Fruit fly (Drosophila melanogaster) whole organism, embryonic: ENCODE results near the gene Dis3.
A peak's percentile ranks its signal among the peaks of the same experiment; 100 is the strongest.

ENCODE experiments used
- CG12299 ChIP-seq: fragments of 200-800 bp; sonication (Bioruptor generic); optimal IDR thresholded peaks from 2 replicates; lab custom pipeline; 2018; ENCODE audit warnings: missing biosample characterization, mild to moderate bottlenecking, missing genetic modification characterization
- CG12659 ChIP-seq: fragments of 200-800 bp; sonication (Bioruptor generic); optimal IDR thresholded peaks from 3 replicates; lab custom pipeline; 2017; ENCODE audit warnings: mild to moderate bottlenecking, missing biosample characterization, missing genetic modification reagents, missing genetic modification characterization
- CG13287 ChIP-seq: fragments of 200-800 bp; sonication (Bioruptor generic); IDR thresholded peaks from 2 replicates; pipeline ENCODE4 v1.3.6; 2022; ENCODE audit warnings: missing biosample characterization, missing genetic modification characterization; ENCODE audit not compliant: partially characterized antibody
- CG14441 ChIP-seq: fragments of 200-800 bp; sonication (Bioruptor generic); IDR thresholded peaks from 2 replicates; pipeline ENCODE4 v1.3.6; 2022; ENCODE audit warnings: missing biosample characterization, missing genetic modification characterization
- CG14710 ChIP-seq: fragments of 200-800 bp; sonication (Bioruptor generic); optimal IDR thresholded peaks from 3 replicates; lab custom pipeline; 2019; ENCODE audit warnings: missing biosample characterization, mild to moderate bottlenecking, missing genetic modification characterization, moderate library complexity
- CG16813 ChIP-seq: fragments of 200-800 bp; sonication (Bioruptor generic); IDR thresholded peaks from 3 replicates; pipeline ENCODE4 v1.3.6; 2022; ENCODE audit warnings: missing biosample characterization, missing genetic modification characterization; ENCODE audit not compliant: partially characterized antibody
- CG2202 ChIP-seq: fragments of 200-800 bp; sonication (Bioruptor generic); optimal IDR thresholded peaks from 2 replicates; lab custom pipeline; 2018; ENCODE audit warnings: missing biosample characterization, mild to moderate bottlenecking, missing genetic modification characterization
- CG34376 ChIP-seq: fragments of 200-800 bp; sonication (Bioruptor generic); optimal IDR thresholded peaks from 2 replicates; lab custom pipeline; 2018; ENCODE audit warnings: missing biosample characterization, mild to moderate bottlenecking, missing genetic modification characterization
- CG6813 ChIP-seq: fragments of 200-800 bp; sonication (Bioruptor generic); optimal IDR thresholded peaks from 2 replicates; lab custom pipeline; 2017; ENCODE audit warnings: missing biosample characterization, missing genetic modification characterization, mild to moderate bottlenecking, moderate library complexity, missing genetic modification reagents
- CG7745 ChIP-seq: fragments of 200-800 bp; sonication (Bioruptor generic); optimal IDR thresholded peaks from 2 replicates; lab custom pipeline; 2018; ENCODE audit warnings: missing biosample characterization, mild to moderate bottlenecking, missing genetic modification characterization, moderate library complexity
- CG7963 ChIP-seq: fragments of 200-800 bp; sonication (Bioruptor generic); IDR thresholded peaks from 3 replicates; pipeline ENCODE4 v1.3.6; 2022; ENCODE audit warnings: missing biosample characterization, missing genetic modification characterization; ENCODE audit not compliant: partially characterized antibody
- CG8478 ChIP-seq: fragments of >200 bp; optimal IDR thresholded peaks from 2 replicates; lab custom pipeline; 2018
- CG8924 ChIP-seq: fragments of 200-800 bp; optimal IDR thresholded peaks from 3 replicates; lab custom pipeline; 2019; ENCODE audit warnings: missing biosample characterization, mild to moderate bottlenecking, missing genetic modification characterization, moderate library complexity
- CHES-1-like ChIP-seq: fragments of 200-800 bp; sonication (Bioruptor generic); optimal IDR thresholded peaks from 2 replicates; lab custom pipeline; 2016; ENCODE audit warnings: missing biosample characterization, missing genetic modification characterization
- Camta ChIP-seq: fragments of 200-800 bp; sonication (Bioruptor generic); optimal IDR thresholded peaks from 2 replicates; lab custom pipeline; 2016; ENCODE audit warnings: missing biosample characterization, missing genetic modification characterization
- D19A ChIP-seq: fragments of 200-800 bp; optimal IDR thresholded peaks from 3 replicates; lab custom pipeline; 2019; ENCODE audit warnings: missing biosample characterization, mild to moderate bottlenecking, missing genetic modification characterization, moderate library complexity
- Dbx ChIP-seq: fragments of 200-800 bp; sonication (Bioruptor generic); IDR thresholded peaks from 3 replicates; pipeline ENCODE4 v1.3.6; 2022; ENCODE audit warnings: missing biosample characterization, missing genetic modification characterization
- Dll ChIP-seq: fragments of 200-800 bp; sonication (Bioruptor generic); IDR thresholded peaks from 4 replicates; pipeline ENCODE4 v1.3.6; 2022; ENCODE audit warnings: missing biosample characterization, missing genetic modification characterization; ENCODE audit not compliant: partially characterized antibody
- Dref ChIP-seq: fragments of 200-800 bp; sonication (Bioruptor generic); IDR thresholded peaks from 2 replicates; pipeline ENCODE4 v1.3.6; 2022; ENCODE audit warnings: missing biosample characterization, missing genetic modification characterization
- Fer3 ChIP-seq: fragments of 200-800 bp; sonication (Bioruptor generic); optimal IDR thresholded peaks from 2 replicates; lab custom pipeline; 2018; ENCODE audit warnings: missing biosample characterization, mild to moderate bottlenecking, missing genetic modification characterization, moderate library complexity
- HLH4C ChIP-seq: fragments of 200-800 bp; sonication (Bioruptor generic); IDR thresholded peaks from 3 replicates; pipeline ENCODE4 v1.3.6; 2022; ENCODE audit warnings: missing biosample characterization, missing genetic modification characterization; ENCODE audit not compliant: partially characterized antibody
- Hmr ChIP-seq: fragments of 200-800 bp; sonication (Bioruptor generic); optimal IDR thresholded peaks from 3 replicates; lab custom pipeline; 2017; ENCODE audit warnings: mild to moderate bottlenecking, missing biosample characterization, missing genetic modification reagents, missing genetic modification characterization
- Hr3 ChIP-seq: fragments of 200-800 bp; sonication (Bioruptor generic); optimal IDR thresholded peaks from 3 replicates; lab custom pipeline; 2016; ENCODE audit warnings: missing biosample characterization, missing genetic modification characterization
- Med ChIP-seq: fragments of 200-800 bp; sonication (Bioruptor generic); peaks from one replicate; lab custom pipeline; 2016; ENCODE audit warnings: missing biosample characterization, missing genetic modification characterization, mild to moderate bottlenecking, inconsistent platforms, moderate library complexity
- Myb ChIP-seq: fragments of 200-800 bp; sonication (Bioruptor generic); optimal IDR thresholded peaks from 2 replicates; lab custom pipeline; 2016; ENCODE audit warnings: missing biosample characterization, missing genetic modification characterization
- NK7.1 ChIP-seq: fragments of 200-800 bp; sonication (Bioruptor generic); optimal IDR thresholded peaks from 3 replicates; lab custom pipeline; 2016; ENCODE audit warnings: missing biosample characterization, missing genetic modification characterization
- Opbp ChIP-seq: fragments of 200-800 bp; sonication (Bioruptor generic); IDR thresholded peaks from 3 replicates; pipeline ENCODE4 v1.3.6; 2022; ENCODE audit warnings: missing biosample characterization, missing genetic modification characterization; ENCODE audit not compliant: partially characterized antibody
- Scr ChIP-seq: fragments of 200-800 bp; sonication (Bioruptor generic); IDR thresholded peaks from 2 replicates; pipeline ENCODE4 v1.3.6; 2022; ENCODE audit warnings: missing biosample characterization, missing genetic modification characterization; ENCODE audit not compliant: partially characterized antibody
- Side ChIP-seq: fragments of 200-800 bp; sonication (Bioruptor generic); optimal IDR thresholded peaks from 2 replicates; lab custom pipeline; 2016; ENCODE audit warnings: missing biosample characterization, missing genetic modification characterization
- Sox102F ChIP-seq: fragments of 200-800 bp; sonication (Bioruptor generic); optimal IDR thresholded peaks from 2 replicates; lab custom pipeline; 2018; ENCODE audit warnings: missing biosample characterization, mild to moderate bottlenecking, missing genetic modification characterization, moderate library complexity
- Vsx1 ChIP-seq: fragments of 200-800 bp; sonication (Bioruptor generic); optimal IDR thresholded peaks from 2 replicates; lab custom pipeline; 2017; ENCODE audit warnings: missing biosample characterization, mild to moderate bottlenecking, missing genetic modification characterization, missing genetic modification reagents
- Xrp1 ChIP-seq: fragments of 200-800 bp; sonication (Bioruptor generic); IDR thresholded peaks from 2 replicates; pipeline ENCODE4 v1.3.6; 2022; ENCODE audit warnings: missing biosample characterization, missing genetic modification characterization
- amos ChIP-seq: fragments of 200-800 bp; sonication (Bioruptor generic); IDR thresholded peaks from 2 replicates; pipeline ENCODE4 v1.3.6; 2022; ENCODE audit warnings: missing biosample characterization, missing genetic modification characterization; ENCODE audit not compliant: partially characterized antibody
- da ChIP-seq: fragments of 200-800 bp; sonication (Bioruptor generic); optimal IDR thresholded peaks from 2 replicates; lab custom pipeline; 2016; ENCODE audit warnings: missing biosample characterization, missing genetic modification characterization
- dm ChIP-seq: fragments of 200-800 bp; sonication (Bioruptor generic); optimal IDR thresholded peaks from 3 replicates; lab custom pipeline; 2016; ENCODE audit warnings: missing biosample characterization, missing genetic modification characterization
- ems ChIP-seq: fragments of 200-800 bp; sonication (Bioruptor generic); optimal IDR thresholded peaks from 3 replicates; lab custom pipeline; 2016; ENCODE audit warnings: missing biosample characterization, missing genetic modification characterization
- ewg ChIP-seq: fragments of 200-800 bp; sonication (Bioruptor generic); optimal IDR thresholded peaks from 3 replicates; lab custom pipeline; 2017; ENCODE audit warnings: mild to moderate bottlenecking, missing biosample characterization, missing genetic modification reagents, missing genetic modification characterization
- gfzf ChIP-seq: fragments of 200-800 bp; sonication (Bioruptor generic); optimal IDR thresholded peaks from 2 replicates; lab custom pipeline; 2016; ENCODE audit warnings: missing biosample characterization, mild to moderate bottlenecking, missing genetic modification characterization, moderate library complexity
- gro ChIP-seq: fragments of 200-800 bp; sonication (Bioruptor generic); optimal IDR thresholded peaks from 2 replicates; lab custom pipeline; 2016; ENCODE audit warnings: missing biosample characterization, missing genetic modification characterization
- knrl ChIP-seq: fragments of 200-800 bp; sonication (Bioruptor generic); IDR thresholded peaks from 3 replicates; pipeline ENCODE4 v1.3.6; 2022; ENCODE audit warnings: missing biosample characterization, missing genetic modification characterization; ENCODE audit not compliant: partially characterized antibody
- lov ChIP-seq, 2 experiments: fragments of 200-800 bp in 1 of 2; fragments of >200 bp in 1 of 2; sonication (Bioruptor generic) in 1 of 2; IDR thresholded peaks in 1 of 2; optimal IDR thresholded peaks in 1 of 2; 2 replicates in 1 of 2; 3 replicates in 1 of 2; pipeline versions ENCODE4 v1.3.6 to Lab custom; 2017 to 2022; ENCODE audit warnings: missing biosample characterization in 1 of 2, missing genetic modification characterization in 1 of 2
- onecut ChIP-seq: fragments of 200-800 bp; sonication (Bioruptor generic); IDR thresholded peaks from 2 replicates; pipeline ENCODE4 v1.3.6; 2022; ENCODE audit warnings: missing biosample characterization, missing genetic modification characterization
- row ChIP-seq: fragments of 200-800 bp; sonication (Bioruptor generic); IDR thresholded peaks from 3 replicates; pipeline ENCODE4 v1.3.6; 2022; ENCODE audit warnings: missing biosample characterization, missing genetic modification characterization
- sc ChIP-seq, 3 experiments: fragments of >200 bp in 2 of 3; fragments of 200-800 bp in 1 of 3; sonication (Bioruptor generic) in 1 of 3; optimal IDR thresholded peaks; 2 replicates in 2 of 3; 3 replicates in 1 of 3; lab custom pipeline; 2017; ENCODE audit warnings: mild to moderate bottlenecking in 1 of 3, missing biosample characterization in 1 of 3, missing genetic modification characterization in 1 of 3, missing genetic modification reagents in 1 of 3
- sens ChIP-seq: fragments of 200-800 bp; sonication (Bioruptor generic); peaks from one replicate; lab custom pipeline; 2016; ENCODE audit warnings: missing biosample characterization, missing genetic modification characterization
- tna ChIP-seq: fragments of 200-800 bp; sonication (Bioruptor generic); IDR thresholded peaks from 2 replicates; pipeline ENCODE4 v1.3.6; 2022; ENCODE audit warnings: missing biosample characterization, missing genetic modification characterization; ENCODE audit not compliant: partially characterized antibody
- unc-4 ChIP-seq: fragments of 200-800 bp; sonication (Bioruptor generic); IDR thresholded peaks from 2 replicates; pipeline ENCODE4 v1.3.6; 2022; ENCODE audit warnings: missing biosample characterization, missing genetic modification characterization; ENCODE audit not compliant: partially characterized antibody
- vfl ChIP-seq: fragments of 200-800 bp; sonication (Bioruptor generic); optimal IDR thresholded peaks from 2 replicates; lab custom pipeline; 2016; ENCODE audit warnings: missing biosample characterization, missing genetic modification characterization
- wor ChIP-seq: fragments of 200-800 bp; sonication (Bioruptor generic); IDR thresholded peaks from 2 replicates; pipeline ENCODE4 v1.3.6; 2022; ENCODE audit warnings: missing biosample characterization, missing genetic modification characterization

The Dis3 gene

DNA sequence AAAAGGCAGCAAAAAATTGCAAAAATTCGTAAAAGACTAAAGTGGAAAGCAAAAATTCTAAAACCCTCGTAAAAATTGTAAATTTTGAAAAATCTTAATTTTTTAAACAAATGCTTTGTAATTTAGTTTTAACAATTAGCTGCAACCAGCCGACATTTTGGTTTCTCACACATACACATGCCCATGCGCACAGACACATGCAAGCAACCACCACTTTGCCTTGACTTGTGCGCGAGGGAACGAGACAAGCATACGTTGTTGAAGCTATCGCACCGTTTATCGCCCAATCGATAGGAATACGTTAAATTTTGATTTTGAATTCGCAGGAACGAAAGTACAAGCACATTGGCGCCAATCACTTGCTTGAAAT, 12.9 kb upstream of the Dis3 start (continued):
- peak; percentile 88 for TF ChIP-seq CG8478
- no peak for TF ChIP-seq Hr3
- TF ChIP-seq da (GFP tag; lab: Kevin White, UChicago), result no peak
- TF ChIP-seq NK7.1 (GFP tag; lab: Kevin White, UChicago), result no peak
- TF ChIP-seq Xrp1 (GFP tag; lab: Robert Waterston, UW), result 0 out of 2 replicates have a peak, but pooled peaks have one; percentile 23
- no peak for TF ChIP-seq D19A (tag; lab: Kevin White, UChicago)
- TF ChIP-seq gfzf (GFP tag; lab: Kevin White, UChicago), result peak; percentile 13
- TF ChIP-seq Side (GFP tag; lab: Kevin White, UChicago), result peak; percentile 1
- TF ChIP-seq tna, result peak; percentile 75
- TF ChIP-seq ewg, result peak; percentile 99
- TF ChIP-seq CG34376 (GFP tag; lab: Kevin White, UChicago), result peak; percentile 10
- peak; percentile 66; the same call in 3 of the 4 replicates for TF ChIP-seq Dll (GFP tag; lab: Robert Waterston, UW)
- peak; percentile 73 for TF ChIP-seq CG12659 (GFP tag; lab: Kevin White, UChicago)
- TF ChIP-seq CG14441 (GFP tag; lab: Robert Waterston, UW), result no peak
- TF ChIP-seq HLH4C (GFP tag; lab: Robert Waterston, UW), result peak; percentile 66
- peak; percentile 90 for TF ChIP-seq sens (GFP tag; lab: Kevin White, UChicago)
- no peak for TF ChIP-seq CG6813 (GFP tag; lab: Kevin White, UChicago)
- TF ChIP-seq amos, result peak; percentile 74
- TF ChIP-seq Vsx1 (GFP tag; lab: Kevin White, UChicago), result peak; percentile 95
- TF ChIP-seq CG12299 (tag; lab: Kevin White, UChicago), result peak; percentile 68
- TF ChIP-seq Med (GFP tag; lab: Kevin White, UChicago), result peak; percentile 76
- TF ChIP-seq Fer3 (tag; lab: Kevin White, UChicago), result no peak
- peak; percentile 28 for TF ChIP-seq dm (GFP tag; lab: Kevin White, UChicago)
- peak; percentile 35 for TF ChIP-seq CG7745 (tag; lab: Kevin White, UChicago)
- peak; percentile 99 for TF ChIP-seq Myb (GFP tag; lab: Kevin White, UChicago)
- no peak for TF ChIP-seq gro (GFP tag; lab: Kevin White, UChicago)
- peak; percentile 46; the same call in 1 of the 3 replicates for TF ChIP-seq CG7963 (GFP tag; lab: Robert Waterston, UW)
- no peak for TF ChIP-seq CG2202 (tag; lab: Kevin White, UChicago)
- no peak for TF ChIP-seq vfl (GFP tag; lab: Kevin White, UChicago)
- peak; percentile 68 for TF ChIP-seq Scr (GFP tag; lab: Robert Waterston, UW)
- TF ChIP-seq Sox102F (GFP tag; lab: Kevin White, UChicago), result no peak
- TF ChIP-seq Opbp (GFP tag; lab: Robert Waterston, UW), result peak; percentile 78
- TF ChIP-seq lov (optimal IDR thresholded peaks at IDR 0.05; lab: Kevin White, UChicago), result no peak
- TF ChIP-seq lov (GFP tag; IDR thresholded peaks at IDR 0.05; lab: Robert Waterston, UW), result no peak
- TF ChIP-seq unc-4 (GFP tag; lab: Robert Waterston, UW), result peak; percentile 63
- peak; percentile 79 for TF ChIP-seq CG13287 (GFP tag; lab: Robert Waterston, UW)
- no peak for TF ChIP-seq sc (optimal IDR thresholded peaks at IDR 0.05; lab: Kevin White, UChicago)
- TF ChIP-seq sc (GFP tag; optimal IDR thresholded peaks at IDR 0.05; lab: Kevin White, UChicago), result no peak
- TF ChIP-seq knrl (GFP tag; lab: Robert Waterston, UW), result peak; percentile 63
- TF ChIP-seq row (GFP tag; lab: Robert Waterston, UW), result peak; percentile 16; the same call in 1 of the 3 replicates
- TF ChIP-seq wor (GFP tag; lab: Robert Waterston, UW), result no peak
- peak; percentile 87 for TF ChIP-seq Dref (GFP tag; lab: Robert Waterston, UW)
- TF ChIP-seq ems, result no peak
- TF ChIP-seq CHES-1-like, result no peak
- no peak for TF ChIP-seq Hmr (GFP tag; lab: Kevin White, UChicago)
- TF ChIP-seq CG8924 (tag; lab: Kevin White, UChicago), result peak; percentile 88
- peak; percentile 45; the same call in 1 of the 2 replicates for TF ChIP-seq onecut (GFP tag; lab: Robert Waterston, UW)
- TF ChIP-seq Dbx (GFP tag; lab: Robert Waterston, UW), result no peak
- no peak for TF ChIP-seq Camta
- peak; percentile 38 for TF ChIP-seq CG14710
- peak; percentile 57 for TF ChIP-seq CG16813 (GFP tag; lab: Robert Waterston, UW)
